Worm (Caenorhabditis elegans) whole organism, L4 larva: ENCODE measurements around the gene npp-1.
A peak's percentile ranks its signal among the peaks of the same experiment; 100 is the strongest.

Source experiments
- D1046.2 ChIP-seq: fragments of 200-800 bp; sonication (Bioruptor generic); IDR thresholded peaks from 2 replicates; pipeline ENCODE4 v1.3.6; 2022; ENCODE audit warnings: missing genetic modification characterization, missing compliant biosample characterization
- F26F4.8 ChIP-seq: fragments of 200-800 bp; sonication (Bioruptor generic); conservative IDR thresholded peaks from 2 replicates; pipeline ENCODE4 v1.3.6; 2022; ENCODE audit warnings: missing genetic modification characterization, missing compliant biosample characterization
- T20F7.1 ChIP-seq: fragments of 200-800 bp; sonication (Bioruptor generic); optimal IDR thresholded peaks from 2 replicates; lab custom pipeline; 2018; ENCODE audit warnings: mild to moderate bottlenecking, missing genetic modification characterization, missing compliant biosample characterization
- T26A8.4 ChIP-seq: fragments of 200-800 bp; sonication (Bioruptor generic); IDR thresholded peaks from 2 replicates; pipeline ENCODE4 v1.3.6; 2022; ENCODE audit warnings: missing genetic modification characterization, missing compliant biosample characterization
- Y105C5A.15 ChIP-seq: fragments of 200-800 bp; sonication (Bioruptor generic); IDR thresholded peaks from 2 replicates; pipeline ENCODE4 v1.3.6; 2022; ENCODE audit warnings: missing genetic modification characterization, missing compliant biosample characterization
- Y75B8A.6 ChIP-seq: fragments of 200-800 bp; sonication (Bioruptor generic); IDR thresholded peaks from 2 replicates; pipeline ENCODE4 v1.3.6; 2022; ENCODE audit warnings: missing genetic modification reagents, missing genetic modification characterization, missing compliant biosample characterization
- ZK546.5 ChIP-seq, 2 experiments: sonication (generic microtip); optimal IDR thresholded peaks; 2 replicates each; lab custom pipeline; 2017; ENCODE audit warnings: missing biosample characterization in 2 of 2, missing genetic modification characterization in 2 of 2
- aly-2 ChIP-seq: sonication (generic microtip); optimal IDR thresholded peaks from 2 replicates; lab custom pipeline; 2018; ENCODE audit warnings: missing biosample characterization, missing genetic modification characterization
- attf-4 ChIP-seq: sonication (generic microtip); optimal IDR thresholded peaks from 3 replicates; lab custom pipeline; 2017; ENCODE audit warnings: missing biosample characterization, missing genetic modification characterization
- ceh-62 ChIP-seq: sonication (generic microtip); optimal IDR thresholded peaks from 2 replicates; lab custom pipeline; 2017; ENCODE audit warnings: missing biosample characterization, missing genetic modification characterization
- ceh-82 ChIP-seq: sonication (generic microtip); optimal IDR thresholded peaks from 2 replicates; lab custom pipeline; 2017; ENCODE audit warnings: missing biosample characterization, missing genetic modification characterization
- ces-1 ChIP-seq: fragments of 150-350 bp; sonication (generic microtip); optimal IDR thresholded peaks from 4 replicates; lab custom pipeline; 2014; ENCODE audit warnings: missing biosample characterization, missing genetic modification reagents, missing genetic modification characterization
- cey-2 ChIP-seq: sonication (generic microtip); optimal IDR thresholded peaks from 3 replicates; lab custom pipeline; 2017; ENCODE audit warnings: missing genetic modification characterization, mild to moderate bottlenecking, missing compliant biosample characterization, antibody characterized with exemption, borderline replicate concordance; ENCODE audit not compliant: insufficient read depth
- daf-16 ChIP-seq, 3 experiments: sonication (generic microtip); optimal IDR thresholded peaks; 2 replicates each; lab custom pipeline; 2016 to 2017; ENCODE audit warnings: missing genetic modification characterization in 3 of 3, missing genetic modification reagents in 3 of 3, mild to moderate bottlenecking in 2 of 3, missing compliant biosample characterization in 2 of 3, missing biosample characterization in 1 of 3, moderate library complexity in 1 of 3
- daf-8 ChIP-seq: fragments of 200-800 bp; sonication (Bioruptor generic); IDR thresholded peaks from 2 replicates; pipeline ENCODE4 v1.3.6; 2022; ENCODE audit warnings: missing genetic modification characterization, missing compliant biosample characterization
- dmd-6 ChIP-seq: fragments of 200-800 bp; sonication (Bioruptor generic); IDR thresholded peaks from 2 replicates; pipeline ENCODE4 v1.3.6; 2022; ENCODE audit warnings: missing genetic modification reagents, missing genetic modification characterization, missing compliant biosample characterization
- dmd-8 ChIP-seq: fragments of 200-800 bp; sonication (Bioruptor generic); IDR thresholded peaks from 2 replicates; pipeline ENCODE4 v1.3.6; 2022; ENCODE audit warnings: missing genetic modification characterization, missing compliant biosample characterization
- dpl-1 ChIP-seq: fragments of 150-350 bp; optimal IDR thresholded peaks from 2 replicates; lab custom pipeline; 2014; ENCODE audit warnings: missing biosample characterization, missing genetic modification reagents, missing genetic modification characterization
- egl-43 ChIP-seq: fragments of 200-800 bp; sonication (Bioruptor generic); IDR thresholded peaks from 2 replicates; pipeline ENCODE4 v1.3.6; 2022; ENCODE audit warnings: missing genetic modification reagents, missing genetic modification characterization, missing compliant biosample characterization
- gei-8 ChIP-seq: fragments of 200-800 bp; sonication (Bioruptor generic); optimal IDR thresholded peaks from 2 replicates; lab custom pipeline; 2018; ENCODE audit warnings: mild to moderate bottlenecking, missing genetic modification characterization, missing compliant biosample characterization
- jun-1 ChIP-seq: fragments of 150-350 bp; optimal IDR thresholded peaks from 2 replicates; lab custom pipeline; 2014; ENCODE audit warnings: missing biosample characterization, missing genetic modification reagents, missing genetic modification characterization
- lim-7 ChIP-seq: fragments of 200-800 bp; sonication (Bioruptor generic); IDR thresholded peaks from 2 replicates; pipeline ENCODE4 v1.3.6; 2022; ENCODE audit warnings: missing genetic modification characterization, missing compliant biosample characterization
- lin-15B ChIP-seq: fragments of 150-350 bp; sonication (generic microtip); optimal IDR thresholded peaks from 3 replicates; lab custom pipeline; 2014; ENCODE audit warnings: missing biosample characterization, missing genetic modification characterization
- lin-29 ChIP-seq: fragments of 200-800 bp; sonication (Bioruptor generic); IDR thresholded peaks from 2 replicates; pipeline ENCODE4 v1.3.6; 2022; ENCODE audit warnings: missing genetic modification reagents, missing genetic modification characterization, missing compliant biosample characterization
- lin-38 ChIP-seq: fragments of 200-800 bp; sonication (Bioruptor generic); IDR thresholded peaks from 2 replicates; pipeline ENCODE4 v1.3.6; 2022; ENCODE audit warnings: missing genetic modification reagents, missing genetic modification characterization, missing compliant biosample characterization
- lsy-2 ChIP-seq, 2 experiments: fragments of 150-350 bp in 1 of 2; sonication (generic microtip) in 1 of 2; optimal IDR thresholded peaks; 2 replicates each; lab custom pipeline; 2014 to 2017; ENCODE audit warnings: missing biosample characterization in 2 of 2, missing genetic modification characterization in 2 of 2
- madf-9 ChIP-seq: fragments of 200-800 bp; sonication (Bioruptor generic); conservative IDR thresholded peaks from 2 replicates; pipeline ENCODE4 v1.3.6; 2022; ENCODE audit warnings: missing genetic modification reagents, missing genetic modification characterization, missing compliant biosample characterization
- mdl-1 ChIP-seq, 2 experiments: fragments of 150-350 bp in 1 of 2; sonication (generic microtip) in 1 of 2; optimal IDR thresholded peaks; 2 replicates each; lab custom pipeline; 2014 to 2017; ENCODE audit warnings: missing biosample characterization in 2 of 2, missing genetic modification characterization in 2 of 2
- mdt-29 ChIP-seq: fragments of 200-800 bp; sonication (Bioruptor generic); IDR thresholded peaks from 2 replicates; pipeline ENCODE4 v1.3.6; 2022; ENCODE audit warnings: missing genetic modification reagents, missing genetic modification characterization, missing compliant biosample characterization
- mxl-2 ChIP-seq: fragments of 200-800 bp; sonication (Bioruptor generic); conservative IDR thresholded peaks from 2 replicates; pipeline ENCODE4 v1.3.6; 2022; ENCODE audit warnings: missing genetic modification reagents, missing genetic modification characterization, missing compliant biosample characterization
- mxl-3 ChIP-seq: fragments of 200-800 bp; sonication (Bioruptor generic); optimal IDR thresholded peaks from 2 replicates; lab custom pipeline; 2018; ENCODE audit warnings: mild to moderate bottlenecking, missing genetic modification characterization, missing compliant biosample characterization
- nhr-102 ChIP-seq: sonication (generic microtip); optimal IDR thresholded peaks from 2 replicates; lab custom pipeline; 2016; ENCODE audit warnings: mild to moderate bottlenecking, missing genetic modification characterization, moderate library complexity, missing compliant biosample characterization
- nhr-11 ChIP-seq: fragments of 150-350 bp; optimal IDR thresholded peaks from 2 replicates; lab custom pipeline; 2014; ENCODE audit warnings: missing biosample characterization, missing genetic modification characterization
- nhr-111 ChIP-seq: fragments of 200-800 bp; sonication (Bioruptor generic); optimal IDR thresholded peaks from 2 replicates; lab custom pipeline; 2018; ENCODE audit warnings: mild to moderate bottlenecking, missing genetic modification characterization, missing compliant biosample characterization
- nhr-25 ChIP-seq: sonication (generic microtip); optimal IDR thresholded peaks from 2 replicates; lab custom pipeline; 2017; ENCODE audit warnings: missing genetic modification characterization, mild to moderate bottlenecking, missing compliant biosample characterization, antibody characterized with exemption, moderate library complexity, borderline replicate concordance; ENCODE audit not compliant: insufficient read depth
- nhr-28 ChIP-seq: fragments of 150-350 bp; optimal IDR thresholded peaks from 2 replicates; lab custom pipeline; 2014; ENCODE audit warnings: missing biosample characterization, missing genetic modification characterization
- nhr-41 ChIP-seq: fragments of 200-800 bp; sonication (Bioruptor generic); IDR thresholded peaks from 2 replicates; pipeline ENCODE4 v1.3.6; 2022; ENCODE audit warnings: missing genetic modification reagents, missing genetic modification characterization, missing compliant biosample characterization
- nhr-42 ChIP-seq: fragments of 200-800 bp; sonication (Bioruptor generic); IDR thresholded peaks from 2 replicates; pipeline ENCODE4 v1.3.6; 2022; ENCODE audit warnings: missing genetic modification characterization, missing compliant biosample characterization
- nhr-76 ChIP-seq: fragments of 150-350 bp; optimal IDR thresholded peaks from 2 replicates; lab custom pipeline; 2014; ENCODE audit warnings: missing biosample characterization, missing genetic modification characterization
- pha-4 ChIP-seq, 2 experiments: fragments of 150-350 bp in 1 of 2; fragments of 200-800 bp in 1 of 2; sonication (Bioruptor generic) in 1 of 2; IDR thresholded peaks in 1 of 2; optimal IDR thresholded peaks in 1 of 2; 2 replicates each; pipeline versions ENCODE4 v1.3.6 to Lab custom; 2014 to 2022; ENCODE audit warnings: missing genetic modification characterization in 2 of 2, missing genetic modification reagents in 2 of 2, missing biosample characterization in 1 of 2, missing compliant biosample characterization in 1 of 2
- pqm-1 ChIP-seq: sonication (generic microtip); optimal IDR thresholded peaks from 2 replicates; lab custom pipeline; 2017; ENCODE audit warnings: missing biosample characterization, missing genetic modification characterization
- set-16 ChIP-seq: fragments of 200-800 bp; sonication (Bioruptor generic); IDR thresholded peaks from 2 replicates; pipeline ENCODE4 v1.3.6; 2022; ENCODE audit warnings: missing genetic modification reagents, missing genetic modification characterization, missing compliant biosample characterization
- skn-1 ChIP-seq: fragments of 150-350 bp; optimal IDR thresholded peaks from 2 replicates; lab custom pipeline; 2014; ENCODE audit warnings: missing biosample characterization, missing genetic modification characterization
- tag-97 ChIP-seq: fragments of 200-800 bp; sonication (Bioruptor generic); IDR thresholded peaks from 2 replicates; pipeline ENCODE4 v1.3.6; 2022; ENCODE audit warnings: missing genetic modification characterization, missing compliant biosample characterization
- tra-1 ChIP-seq: fragments of 200-800 bp; sonication (Bioruptor generic); IDR thresholded peaks from 2 replicates; pipeline ENCODE4 v1.3.6; 2022; ENCODE audit warnings: missing genetic modification reagents, missing genetic modification characterization, missing compliant biosample characterization
- unc-62 ChIP-seq, 3 experiments: fragments of 150-350 bp in 1 of 3; sonication (generic microtip); optimal IDR thresholded peaks in 2 of 3; peaks in 1 of 3; 1 replicate in 1 of 3; 2 replicates in 2 of 3; lab custom pipeline; 2014 to 2017; ENCODE audit warnings: missing biosample characterization in 3 of 3, missing genetic modification characterization in 3 of 3, missing genetic modification reagents in 3 of 3, missing genotype in 1 of 3
- vab-7 ChIP-seq: fragments of 200-800 bp; sonication (Bioruptor generic); IDR thresholded peaks from 2 replicates; pipeline ENCODE4 v1.3.6; 2022; ENCODE audit warnings: missing genetic modification reagents, missing genetic modification characterization, missing compliant biosample characterization
- zag-1 ChIP-seq: fragments of 150-350 bp; optimal IDR thresholded peaks from 2 replicates; lab custom pipeline; 2014; ENCODE audit warnings: missing biosample characterization, missing genetic modification characterization
- zfp-2 ChIP-seq: sonication (generic microtip); optimal IDR thresholded peaks from 2 replicates; lab custom pipeline; 2016; ENCODE audit warnings: mild to moderate bottlenecking, missing genetic modification characterization, missing compliant biosample characterization
- zip-11 ChIP-seq: fragments of 200-800 bp; sonication (Bioruptor generic); IDR thresholded peaks from 2 replicates; pipeline ENCODE4 v1.3.6; 2022; ENCODE audit warnings: missing genetic modification characterization, missing compliant biosample characterization
- ztf-7 ChIP-seq: fragments of 150-350 bp; optimal IDR thresholded peaks from 2 replicates; lab custom pipeline; 2014; ENCODE audit warnings: missing biosample characterization, missing genetic modification characterization

The npp-1 gene

DNA sequence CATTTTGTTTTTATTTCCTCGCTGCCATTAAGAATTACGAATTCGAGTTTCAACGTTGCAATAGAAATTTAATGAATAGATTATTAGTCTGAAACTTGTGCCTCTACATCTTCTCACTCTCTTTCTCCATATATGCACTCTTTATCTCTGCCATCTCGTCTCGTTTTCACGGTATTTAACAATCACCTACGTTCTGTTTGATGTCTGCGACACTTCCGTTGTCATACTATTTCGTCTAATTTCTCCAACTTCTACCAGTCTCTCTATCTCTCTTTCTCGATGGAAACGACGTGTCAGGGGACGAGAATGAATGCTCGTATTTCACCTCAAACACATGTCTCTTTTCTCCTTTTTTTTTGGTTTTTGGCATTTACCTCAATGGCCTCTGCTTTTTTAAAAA is 15.5 kb downstream of the npp-1 start (continued):
- TF ChIP-seq nhr-41 (GFP tag; lab: Robert Waterston, UW) (no peak), lin-38 (no peak), dmd-8 (no peak), zip-11 (GFP tag; lab: Robert Waterston, UW) (no peak), nhr-11 (peak; percentile 53), tag-97 (GFP tag; lab: Robert Waterston, UW) (no peak), egl-43 (GFP tag; lab: Robert Waterston, UW) (no peak), lsy-2 (tag; optimal IDR thresholded peaks at IDR 0.05; lab: Kevin White, UChicago) (peak in 1 of 2 experiments; percentile 46), lin-29 (GFP tag; lab: Robert Waterston, UW) (no peak), D1046.2 (GFP tag; lab: Robert Waterston, UW) (no peak), mxl-3 (GFP tag; lab: Kevin White, UChicago) (peak; percentile 71), madf-9 (GFP tag; lab: Robert Waterston, UW) (no peak), zag-1 (tag; lab: Kevin White, UChicago) (no peak), skn-1 (tag; lab: Kevin White, UChicago) (no peak), cey-2 (tag; lab: Kevin White, UChicago) (no peak), jun-1 (tag; lab: Kevin White, UChicago) (no peak), dpl-1 (peak; percentile 12), aly-2 (tag; lab: Kevin White, UChicago) (no peak), set-16 (GFP tag; lab: Robert Waterston, UW) (no peak), Y75B8A.6 (GFP tag; lab: Robert Waterston, UW) (no peak), ces-1 (GFP tag; lab: Kevin White, UChicago) (no peak), nhr-25 (no peak), dmd-6 (GFP tag; lab: Robert Waterston, UW) (peak; percentile 61), zfp-2 (tag; lab: Kevin White, UChicago) (no peak), ceh-62 (tag; lab: Kevin White, UChicago) (no peak), ceh-82 (tag; lab: Kevin White, UChicago) (no peak), tra-1 (GFP tag; lab: Robert Waterston, UW) (no peak), F26F4.8 (no peak), attf-4 (tag; lab: Kevin White, UChicago) (no peak), T26A8.4 (GFP tag; lab: Robert Waterston, UW) (no peak), mxl-2 (GFP tag; lab: Robert Waterston, UW) (no peak), lin-15B (no peak), nhr-28 (tag; lab: Kevin White, UChicago) (peak; percentile 39), mdt-29 (GFP tag; lab: Robert Waterston, UW) (no peak), Y105C5A.15 (no peak), pha-4 (GFP tag; IDR thresholded peaks at IDR 0.05; lab: Robert Waterston, UW) (no peak), pha-4 (tag; optimal IDR thresholded peaks at IDR 0.05; lab: Kevin White, UChicago) (no peak), pqm-1 (peak; percentile 9), vab-7 (GFP tag; lab: Robert Waterston, UW) (no peak), T20F7.1 (GFP tag; lab: Kevin White, UChicago) (peak; percentile 26), daf-16 (GFP tag; optimal IDR thresholded peaks at IDR 0.05; lab: Kevin White, UChicago) (no peak), daf-16 (tag; optimal IDR thresholded peaks at IDR 0.05; lab: Kevin White, UChicago) (peak; percentile 42), unc-62 (GFP tag; optimal IDR thresholded peaks at IDR 0.05 in 1 of 2; lab: Kevin White, UChicago) (peak in 1 of 2 experiments; percentile 14), unc-62 (tag; optimal IDR thresholded peaks at IDR 0.05; lab: Kevin White, UChicago) (no peak), lim-7 (no peak), daf-8 (GFP tag; lab: Robert Waterston, UW) (no peak), mdl-1 (tag; optimal IDR thresholded peaks at IDR 0.05; lab: Kevin White, UChicago) (peak; percentile 26 to 55), nhr-102 (tag; lab: Kevin White, UChicago) (no peak), ZK546.5 (tag; optimal IDR thresholded peaks at IDR 0.05; lab: Kevin White, UChicago) (no peak), gei-8 (GFP tag; lab: Kevin White, UChicago) (no peak), ztf-7 (no peak), nhr-111 (GFP tag; lab: Kevin White, UChicago) (no peak), nhr-76 (tag; lab: Kevin White, UChicago) (no peak), nhr-42 (GFP tag; lab: Robert Waterston, UW) (no peak)
